Worm (Caenorhabditis elegans): Measurements from ENCODE around the gene srd-40.

- TF ChIP-seq ces-1 (GFP tag; optimal IDR thresholded peaks at IDR 0.05) (no peak), unc-98 (GFP tag; IDR thresholded peaks at IDR 0.05) (no peak)
Observed at ce11 chrX:12335808-12336207, 12.3 kb downstream of the srd-40 start, which contains the start of gene srd-48.
